Worm (Caenorhabditis elegans): ENCODE results near the gene wdr-60.

DNA sequence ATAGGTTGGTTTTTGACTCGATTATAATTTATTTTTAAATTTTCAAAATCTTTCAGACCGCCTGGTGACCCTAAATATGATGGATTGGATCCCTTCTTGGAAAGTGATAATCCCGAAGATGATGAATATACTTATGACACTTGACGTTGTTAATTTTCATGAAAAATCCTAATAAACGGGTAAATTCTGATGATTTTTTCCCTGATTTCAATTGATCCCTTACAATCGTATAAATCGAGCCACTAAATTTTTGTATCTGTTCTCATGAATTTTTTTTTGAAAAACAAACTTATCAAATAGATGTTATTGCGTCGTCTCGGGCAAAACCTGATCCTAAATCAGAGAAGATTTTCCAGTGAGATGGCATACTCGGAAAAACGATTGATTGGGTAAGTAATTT is 36.0 kb downstream of the wdr-60 start, which contains the start of gene R144.13:
- no peak for TF ChIP-seq W03F9.2 (tag; optimal IDR thresholded peaks at IDR 0.05)
- TF ChIP-seq him-1 (tag; optimal IDR thresholded peaks at IDR 0.05), result no peak

Measured in whole organism, L4/young adult.